Worm (Caenorhabditis elegans) whole organism, L1 larva: ENCODE results near the gene R05G9.5.
A peak's percentile ranks its signal among the peaks of the same experiment; 100 is the strongest.

Experiments used
- C16A3.4 ChIP-seq: fragments of 150-350 bp; optimal IDR thresholded peaks from 2 replicates; lab custom pipeline; 2014; ENCODE audit warnings: missing biosample characterization, missing genetic modification characterization
- F16B12.6 ChIP-seq: fragments of 150-350 bp; optimal IDR thresholded peaks from 2 replicates; lab custom pipeline; 2014; ENCODE audit warnings: missing biosample characterization, missing genetic modification characterization
- aly-2 ChIP-seq: fragments of 150-350 bp; optimal IDR thresholded peaks from 2 replicates; lab custom pipeline; 2014; ENCODE audit warnings: missing biosample characterization, missing genetic modification characterization
- ama-1 ChIP-seq: fragments of 150-350 bp; optimal IDR thresholded peaks from 2 replicates; lab custom pipeline; 2014
- blmp-1 ChIP-seq: fragments of 150-350 bp; optimal IDR thresholded peaks from 2 replicates; lab custom pipeline; 2014; ENCODE audit warnings: missing biosample characterization, missing genetic modification characterization
- ceh-63 ChIP-seq: fragments of 200-800 bp; sonication (Bioruptor generic); optimal IDR thresholded peaks from 2 replicates; lab custom pipeline; 2018; ENCODE audit warnings: mild to moderate bottlenecking, missing genetic modification characterization, missing compliant biosample characterization
- ceh-8 ChIP-seq: fragments of 200-800 bp; sonication (Bioruptor generic); optimal IDR thresholded peaks from 2 replicates; lab custom pipeline; 2018; ENCODE audit warnings: mild to moderate bottlenecking, missing genetic modification characterization, moderate library complexity, missing compliant biosample characterization
- ceh-82 ChIP-seq, 3 experiments: fragments of 150-350 bp in 1 of 3; sonication (generic microtip) in 2 of 3; optimal IDR thresholded peaks; 2 replicates each; lab custom pipeline; 2014 to 2017; ENCODE audit warnings: missing biosample characterization in 3 of 3, missing genetic modification characterization in 3 of 3
- ceh-90 ChIP-seq: sonication (generic microtip); optimal IDR thresholded peaks from 2 replicates; lab custom pipeline; 2016; ENCODE audit warnings: missing genetic modification characterization, missing compliant biosample characterization
- dpl-1 ChIP-seq, 3 experiments: fragments of 150-350 bp in 2 of 3; sonication (generic microtip) in 1 of 3; optimal IDR thresholded peaks; 2 replicates each; lab custom pipeline; 2014 to 2017; ENCODE audit warnings: missing biosample characterization in 3 of 3, missing genetic modification characterization in 3 of 3, missing genetic modification reagents in 3 of 3
- egl-13 ChIP-seq: sonication (generic microtip); optimal IDR thresholded peaks from 2 replicates; lab custom pipeline; 2016; ENCODE audit warnings: missing genotype, missing genetic modification reagents, missing genetic modification characterization, missing compliant biosample characterization
- egl-27 ChIP-seq, 2 experiments: fragments of 150-350 bp in 1 of 2; sonication (generic microtip); optimal IDR thresholded peaks; 3 replicates each; lab custom pipeline; 2017 to 2018; ENCODE audit warnings: missing biosample characterization in 2 of 2, missing genetic modification characterization in 2 of 2, missing genetic modification reagents in 2 of 2
- fkh-8 ChIP-seq: sonication (generic microtip); optimal IDR thresholded peaks from 2 replicates; lab custom pipeline; 2016; ENCODE audit warnings: mild to moderate bottlenecking, missing genetic modification characterization, missing compliant biosample characterization
- fos-1 ChIP-seq: fragments of 150-350 bp; optimal IDR thresholded peaks from 2 replicates; lab custom pipeline; 2014; ENCODE audit warnings: missing biosample characterization, missing genetic modification characterization
- hpl-2 ChIP-seq: fragments of 150-350 bp; optimal IDR thresholded peaks from 2 replicates; lab custom pipeline; 2014; ENCODE audit warnings: missing biosample characterization, missing genetic modification reagents, missing genetic modification characterization
- irx-1 ChIP-seq: sonication (generic microtip); optimal IDR thresholded peaks from 2 replicates; lab custom pipeline; 2016; ENCODE audit warnings: missing genetic modification characterization, missing compliant biosample characterization
- isw-1 ChIP-seq: fragments of 200-800 bp; sonication (Bioruptor generic); IDR thresholded peaks from 2 replicates; pipeline ENCODE4 v1.3.6; 2022; ENCODE audit warnings: missing genetic modification characterization, missing compliant biosample characterization
- jun-1 ChIP-seq: fragments of 150-350 bp; optimal IDR thresholded peaks from 2 replicates; lab custom pipeline; 2014; ENCODE audit warnings: missing biosample characterization, missing genetic modification reagents, missing genetic modification characterization
- lin-13 ChIP-seq: fragments of 150-350 bp; optimal IDR thresholded peaks from 2 replicates; lab custom pipeline; 2014; ENCODE audit warnings: missing biosample characterization, missing genetic modification reagents, missing genetic modification characterization
- lin-14 ChIP-seq: fragments of 200-800 bp; sonication (Bioruptor generic); optimal IDR thresholded peaks from 2 replicates; lab custom pipeline; 2018; ENCODE audit warnings: mild to moderate bottlenecking, missing genetic modification characterization, moderate library complexity, missing compliant biosample characterization
- lin-15B ChIP-seq: fragments of 150-350 bp; sonication (generic microtip); optimal IDR thresholded peaks from 3 replicates; lab custom pipeline; 2014; ENCODE audit warnings: missing biosample characterization, missing genetic modification characterization
- lin-39 ChIP-seq: fragments of 150-350 bp; optimal IDR thresholded peaks from 2 replicates; lab custom pipeline; 2014; ENCODE audit warnings: missing biosample characterization, missing genetic modification reagents, missing genetic modification characterization
- lir-3 ChIP-seq: sonication (generic microtip); optimal IDR thresholded peaks from 2 replicates; lab custom pipeline; 2016; ENCODE audit warnings: mild to moderate bottlenecking, missing genetic modification characterization, moderate library complexity, missing compliant biosample characterization; ENCODE audit not compliant: poor library complexity
- lsy-2 ChIP-seq, 2 experiments: fragments of 150-350 bp; optimal IDR thresholded peaks; 2 replicates each; lab custom pipeline; 2014; ENCODE audit warnings: missing biosample characterization in 2 of 2, missing genetic modification characterization in 2 of 2
- mab-9 ChIP-seq: fragments of 200-800 bp; sonication (Bioruptor generic); IDR thresholded peaks from 2 replicates; pipeline ENCODE4 v1.3.6; 2022; ENCODE audit warnings: missing genetic modification reagents, missing genetic modification characterization, missing compliant biosample characterization
- mdl-1 ChIP-seq, 2 experiments: fragments of 150-350 bp; optimal IDR thresholded peaks; 2 replicates each; lab custom pipeline; 2014 to 2017; ENCODE audit warnings: missing biosample characterization in 2 of 2, missing genetic modification characterization in 2 of 2, inconsistent platforms in 1 of 2
- mef-2 ChIP-seq: fragments of 150-350 bp; optimal IDR thresholded peaks from 2 replicates; lab custom pipeline; 2014; ENCODE audit warnings: missing biosample characterization, missing genetic modification characterization
- mep-1 ChIP-seq: fragments of 150-350 bp; optimal IDR thresholded peaks from 2 replicates; lab custom pipeline; 2014; ENCODE audit warnings: missing biosample characterization, missing genetic modification characterization
- nhr-11 ChIP-seq: fragments of 150-350 bp; optimal IDR thresholded peaks from 2 replicates; lab custom pipeline; 2014; ENCODE audit warnings: missing biosample characterization, missing genetic modification characterization
- nhr-12 ChIP-seq: sonication (generic microtip); optimal IDR thresholded peaks from 2 replicates; lab custom pipeline; 2017; ENCODE audit warnings: missing biosample characterization, missing genetic modification characterization
- nhr-20 ChIP-seq: sonication (generic microtip); optimal IDR thresholded peaks from 2 replicates; lab custom pipeline; 2016; ENCODE audit warnings: mild to moderate bottlenecking, missing genetic modification characterization, missing compliant biosample characterization
- nhr-28 ChIP-seq: fragments of 150-350 bp; optimal IDR thresholded peaks from 2 replicates; lab custom pipeline; 2014; ENCODE audit warnings: missing biosample characterization, missing genetic modification characterization
- nhr-47 ChIP-seq: sonication (generic microtip); optimal IDR thresholded peaks from 2 replicates; lab custom pipeline; 2016; ENCODE audit warnings: mild to moderate bottlenecking, missing genetic modification characterization, moderate library complexity, missing compliant biosample characterization
- nhr-71 ChIP-seq: sonication (generic microtip); optimal IDR thresholded peaks from 2 replicates; lab custom pipeline; 2016; ENCODE audit warnings: mild to moderate bottlenecking, missing genetic modification characterization, moderate library complexity, missing compliant biosample characterization
- nhr-76 ChIP-seq: sonication (generic microtip); optimal IDR thresholded peaks from 2 replicates; lab custom pipeline; 2017; ENCODE audit warnings: missing biosample characterization, missing genetic modification characterization
- nhr-84 ChIP-seq: sonication (generic microtip); optimal IDR thresholded peaks from 2 replicates; lab custom pipeline; 2017; ENCODE audit warnings: missing biosample characterization, missing genetic modification characterization
- nhr-85 ChIP-seq: sonication (generic microtip); peaks from one replicate; lab custom pipeline; 2016; ENCODE audit warnings: missing genetic modification characterization, inconsistent platforms, missing compliant biosample characterization
- nhr-90 ChIP-seq: sonication (generic microtip); optimal IDR thresholded peaks from 2 replicates; lab custom pipeline; 2016; ENCODE audit warnings: mild to moderate bottlenecking, missing genetic modification characterization, missing compliant biosample characterization; ENCODE audit not compliant: poor library complexity
- pax-3 ChIP-seq: fragments of 200-800 bp; sonication (Bioruptor generic); optimal IDR thresholded peaks from 2 replicates; lab custom pipeline; 2018; ENCODE audit warnings: mild to moderate bottlenecking, missing genetic modification characterization, moderate library complexity, missing compliant biosample characterization
- skn-1 ChIP-seq: fragments of 150-350 bp; optimal IDR thresholded peaks from 2 replicates; lab custom pipeline; 2014; ENCODE audit warnings: missing biosample characterization, missing genetic modification characterization
- snpc-4 ChIP-seq: fragments of 150-350 bp; optimal IDR thresholded peaks from 2 replicates; lab custom pipeline; 2014; ENCODE audit warnings: missing biosample characterization, missing genetic modification characterization
- sox-4 ChIP-seq: sonication (generic microtip); optimal IDR thresholded peaks from 2 replicates; lab custom pipeline; 2016; ENCODE audit warnings: missing genetic modification characterization, missing compliant biosample characterization
- sptf-1 ChIP-seq: fragments of 150-350 bp; optimal IDR thresholded peaks from 2 replicates; lab custom pipeline; 2014; ENCODE audit warnings: missing biosample characterization, missing genetic modification characterization
- sup-37 ChIP-seq: fragments of 200-800 bp; sonication (Bioruptor generic); optimal IDR thresholded peaks from 2 replicates; lab custom pipeline; 2018; ENCODE audit warnings: mild to moderate bottlenecking, missing genetic modification characterization, missing compliant biosample characterization
- swsn-7 ChIP-seq: sonication (generic microtip); optimal IDR thresholded peaks from 2 replicates; lab custom pipeline; 2016; ENCODE audit warnings: missing genetic modification characterization, missing compliant biosample characterization
- tbx-2 ChIP-seq: sonication (generic microtip); optimal IDR thresholded peaks from 2 replicates; lab custom pipeline; 2016; ENCODE audit warnings: missing genetic modification characterization, missing compliant biosample characterization
- tlp-1 ChIP-seq: fragments of 150-350 bp; optimal IDR thresholded peaks from 2 replicates; lab custom pipeline; 2014; ENCODE audit warnings: missing biosample characterization, missing genetic modification characterization
- unc-62 ChIP-seq: fragments of 150-350 bp; optimal IDR thresholded peaks from 2 replicates; lab custom pipeline; 2014; ENCODE audit warnings: missing biosample characterization, missing genetic modification reagents, missing genetic modification characterization
- unc-86 ChIP-seq: sonication (generic microtip); optimal IDR thresholded peaks from 2 replicates; lab custom pipeline; 2016; ENCODE audit warnings: missing genetic modification characterization, missing compliant biosample characterization
- xbp-1 ChIP-seq: sonication (generic microtip); optimal IDR thresholded peaks from 2 replicates; lab custom pipeline; 2016; ENCODE audit warnings: missing genetic modification characterization, missing compliant biosample characterization
- zip-4 ChIP-seq: fragments of 200-800 bp; sonication (Bioruptor generic); optimal IDR thresholded peaks from 2 replicates; lab custom pipeline; 2018; ENCODE audit warnings: mild to moderate bottlenecking, missing genetic modification characterization, moderate library complexity, missing compliant biosample characterization
- ztf-11 ChIP-seq, 2 experiments: sonication (generic microtip); optimal IDR thresholded peaks; 2 replicates each; lab custom pipeline; 2016 to 2017; ENCODE audit warnings: missing genetic modification characterization in 2 of 2, missing biosample characterization in 1 of 2, missing compliant biosample characterization in 1 of 2
- ztf-4 ChIP-seq: fragments of 150-350 bp; optimal IDR thresholded peaks from 2 replicates; lab custom pipeline; 2014; ENCODE audit warnings: missing biosample characterization, missing genetic modification characterization

The R05G9.5 gene

ce11 chrII:6489711-6490184 lies 10.3 kb downstream of the R05G9.5 start, which contains the start of the genes snr-3 and rsp-5:
TSS of gene snr-3 (minus strand) at chrII:6489761.
TSS of gene rsp-5 (plus strand) at chrII:6490165.
- no peak for TF ChIP-seq egl-27 (tag; optimal IDR thresholded peaks at IDR 0.05; lab: Kevin White, UChicago)
- TF ChIP-seq lin-13 (GFP tag; lab: Kevin White, UChicago) = peak; percentile 67
- no peak for TF ChIP-seq ztf-4 (tag; lab: Kevin White, UChicago)
- peak; percentile 71 for TF ChIP-seq nhr-47 (tag; lab: Kevin White, UChicago)
- no peak for TF ChIP-seq pax-3
- TF ChIP-seq isw-1 = peak; percentile 51
- TF ChIP-seq nhr-28 (tag; lab: Kevin White, UChicago) = no peak
- TF ChIP-seq mab-9 (GFP tag; lab: Robert Waterston, UW) = no peak
- peak; percentile 33 for TF ChIP-seq F16B12.6 (tag; lab: Kevin White, UChicago)
- peak; percentile 76 for TF ChIP-seq C16A3.4
- peak; percentile 77 for TF ChIP-seq blmp-1 (tag; lab: Kevin White, UChicago)
- TF ChIP-seq lin-14 (GFP tag; lab: Kevin White, UChicago) = peak; percentile 65
- TF ChIP-seq nhr-90 (tag; lab: Kevin White, UChicago) = peak; percentile 51
- TF ChIP-seq nhr-85 = peak; percentile 84
- TF ChIP-seq jun-1 (tag; lab: Kevin White, UChicago) = peak; percentile 33
- TF ChIP-seq ama-1 (lab: Kevin White, UChicago) = peak; percentile 15
- TF ChIP-seq sup-37 (GFP tag; lab: Kevin White, UChicago) = no peak
- TF ChIP-seq skn-1 (tag; lab: Kevin White, UChicago) = peak; percentile 46
- no peak for TF ChIP-seq ceh-8
- TF ChIP-seq mef-2 (tag; lab: Kevin White, UChicago) = peak; percentile 7
- no peak for TF ChIP-seq fos-1
- no peak for TF ChIP-seq tlp-1 (tag; lab: Kevin White, UChicago)
- TF ChIP-seq lsy-2 (tag; optimal IDR thresholded peaks at IDR 0.05; lab: Kevin White, UChicago) = peak; percentile 98 to 99
- TF ChIP-seq ztf-11 (tag; optimal IDR thresholded peaks at IDR 0.05; lab: Kevin White, UChicago) = peak in 1 of 2 experiments; percentile 32
- no peak for TF ChIP-seq nhr-11
- TF ChIP-seq sptf-1 (tag; lab: Kevin White, UChicago) = no peak
- TF ChIP-seq nhr-20 (tag; lab: Kevin White, UChicago) = peak; percentile 63
- no peak for TF ChIP-seq unc-62 (GFP tag; lab: Kevin White, UChicago)
- peak; percentile 46 for TF ChIP-seq fkh-8 (tag; lab: Kevin White, UChicago)
- TF ChIP-seq egl-13 (tag; lab: Kevin White, UChicago) = no peak
- peak; percentile 70 for TF ChIP-seq lin-15B (tag; lab: Kevin White, UChicago)
- no peak for TF ChIP-seq lin-39 (tag; lab: Kevin White, UChicago)
- TF ChIP-seq ceh-82 (tag; optimal IDR thresholded peaks at IDR 0.05; lab: Kevin White, UChicago) = peak; percentile 38 to 68 (median 63)
- peak; percentile 55 for TF ChIP-seq xbp-1 (tag; lab: Kevin White, UChicago)
- TF ChIP-seq sox-4 (tag; lab: Kevin White, UChicago) = no peak
- no peak for TF ChIP-seq aly-2 (tag; lab: Kevin White, UChicago)
- TF ChIP-seq unc-86 (tag; lab: Kevin White, UChicago) = peak; percentile 15
- TF ChIP-seq snpc-4 (tag; lab: Kevin White, UChicago) = peak; percentile 57
- no peak for TF ChIP-seq nhr-12 (tag; lab: Kevin White, UChicago)
- TF ChIP-seq nhr-84 (tag; lab: Kevin White, UChicago) = no peak
- peak; percentile 71 to 86 (median 80) for TF ChIP-seq dpl-1 (GFP tag; optimal IDR thresholded peaks at IDR 0.05; lab: Kevin White, UChicago)
- TF ChIP-seq nhr-71 (tag; lab: Kevin White, UChicago) = peak; percentile 81
- no peak for TF ChIP-seq zip-4
- peak; percentile 61 for TF ChIP-seq mep-1
- peak in 1 of 2 experiments; percentile 41 for TF ChIP-seq mdl-1 (tag; optimal IDR thresholded peaks at IDR 0.05; lab: Kevin White, UChicago)
- TF ChIP-seq ceh-63 (GFP tag; lab: Kevin White, UChicago) = no peak
- peak; percentile 51 for TF ChIP-seq tbx-2 (tag; lab: Kevin White, UChicago)
- TF ChIP-seq nhr-76 (tag; lab: Kevin White, UChicago) = no peak
- peak; percentile 22 for TF ChIP-seq irx-1 (tag; lab: Kevin White, UChicago)
- TF ChIP-seq hpl-2 (GFP tag; lab: Kevin White, UChicago) = no peak
- peak; percentile 52 for TF ChIP-seq swsn-7 (tag; lab: Kevin White, UChicago)
- no peak for TF ChIP-seq lir-3 (tag; lab: Kevin White, UChicago)
- no peak for TF ChIP-seq ceh-90 (tag; lab: Kevin White, UChicago)
